Worm (Caenorhabditis elegans): ENCODE results near the gene Y32F6B.9.

The Y32F6B.9 gene

DNA sequence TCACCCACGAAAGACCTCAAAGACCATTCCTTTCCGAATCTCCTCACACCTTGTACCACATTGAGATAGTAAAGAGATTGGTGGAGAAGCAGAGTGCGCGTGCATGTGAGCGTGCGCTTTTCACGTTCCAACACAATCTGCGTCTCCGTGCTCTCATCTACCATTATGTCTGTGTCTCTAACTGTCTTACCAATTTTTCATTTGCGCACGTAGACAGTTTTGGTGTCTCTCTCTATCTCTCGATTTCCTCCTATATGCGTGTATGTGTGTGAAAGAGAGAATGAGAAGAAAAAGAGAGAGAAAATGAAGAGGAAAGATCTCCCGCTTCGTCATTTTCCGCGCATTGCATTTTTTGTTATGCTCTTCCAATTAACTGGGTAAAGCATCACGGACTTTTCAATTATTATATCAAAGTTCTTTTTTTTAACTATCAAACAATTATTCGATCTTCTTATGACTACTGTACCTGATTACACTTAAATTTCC is 11.8 kb upstream of the Y32F6B.9 start (continued):
- TF ChIP-seq egl-43 (GFP tag; IDR thresholded peaks at IDR 0.05), result no peak
- TF ChIP-seq lin-38 (GFP tag; IDR thresholded peaks at IDR 0.05), result peak; percentile 59
- TF ChIP-seq mxl-2 (GFP tag; conservative IDR thresholded peaks at IDR 0.05), result peak; percentile 73
- peak; percentile 89 for TF ChIP-seq nhr-10 (tag; optimal IDR thresholded peaks at IDR 0.05)
- TF ChIP-seq madf-9 (GFP tag; conservative IDR thresholded peaks at IDR 0.05), result 0 out of 2 replicates have a peak, but pooled peaks have one; percentile 13
- TF ChIP-seq madf-5 (GFP tag; IDR thresholded peaks at IDR 0.05), result no peak
- TF ChIP-seq mdt-29 (GFP tag; IDR thresholded peaks at IDR 0.05), result peak; percentile 77
- peak; percentile 14 for TF ChIP-seq egl-27 (tag; optimal IDR thresholded peaks at IDR 0.05)
- peak; percentile 6 for TF ChIP-seq pqm-1 (tag; optimal IDR thresholded peaks at IDR 0.05)
- TF ChIP-seq nhr-77 (tag; optimal IDR thresholded peaks at IDR 0.05), result peak; percentile 89
- peak; percentile 89 for TF ChIP-seq cey-2 (tag; optimal IDR thresholded peaks at IDR 0.05; ENCODE audit: borderline replicate concordance, insufficient read depth)
- TF ChIP-seq mep-1 (tag; optimal IDR thresholded peaks at IDR 0.05), result peak; percentile 96
- TF ChIP-seq unc-62 (GFP tag; optimal IDR thresholded peaks at IDR 0.05 in 1 of 2), result peak in 1 of 2 experiments; percentile 99
- TF ChIP-seq unc-62 (tag; optimal IDR thresholded peaks at IDR 0.05), result no peak
- TF ChIP-seq lsy-2 (tag; optimal IDR thresholded peaks at IDR 0.05), result peak; percentile 89 to 95
- peak; percentile 91 for TF ChIP-seq rbr-2 (tag; optimal IDR thresholded peaks at IDR 0.05)
- peak; percentile 78 for TF ChIP-seq nhr-102 (tag; optimal IDR thresholded peaks at IDR 0.05)
- peak; percentile 100 for TF ChIP-seq mdl-1 (tag; optimal IDR thresholded peaks at IDR 0.05)
- no peak for TF ChIP-seq Y5F2A.4 (GFP tag; optimal IDR thresholded peaks at IDR 0.05)

DNA sequence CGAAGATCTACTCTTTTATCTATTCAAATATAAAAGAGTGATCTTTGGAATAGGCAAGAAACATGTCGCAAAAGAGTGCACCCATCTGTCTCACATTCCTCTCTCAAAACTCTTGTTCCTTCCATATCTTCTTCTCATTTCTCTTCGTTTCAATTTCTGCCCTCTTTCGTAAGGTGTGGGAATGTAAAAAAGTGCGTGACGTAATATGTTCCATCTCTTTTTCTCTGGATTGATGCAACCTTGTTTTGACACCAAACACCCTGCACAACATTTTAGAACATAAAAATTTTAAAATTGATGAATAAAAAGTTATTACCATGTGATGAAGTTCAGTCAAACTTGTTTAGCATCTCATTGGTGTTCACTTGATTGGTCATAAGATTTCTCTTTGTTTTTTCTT is 11.4 kb upstream of the Y32F6B.9 start:
- TF ChIP-seq mes-2 (tag; optimal IDR thresholded peaks at IDR 0.05; ENCODE audit: poor library complexity, severe bottlenecking) (peak; percentile 2), ama-1 (optimal IDR thresholded peaks at IDR 0.05) (peak; percentile 58), rbr-2 (tag; optimal IDR thresholded peaks at IDR 0.05) (no peak), lir-3 (tag; optimal IDR thresholded peaks at IDR 0.05) (no peak), madf-9 (GFP tag; conservative IDR thresholded peaks at IDR 0.05) (no peak), snpc-1.2 (GFP tag; IDR thresholded peaks at IDR 0.05) (no peak), F49E8.2 (tag; optimal IDR thresholded peaks at IDR 0.05; ENCODE audit: borderline replicate concordance) (no peak), cey-2 (tag; optimal IDR thresholded peaks at IDR 0.05; ENCODE audit: borderline replicate concordance, insufficient read depth) (no peak), zip-2 (tag; optimal IDR thresholded peaks at IDR 0.05) (no peak), php-3 (GFP tag; IDR thresholded peaks at IDR 0.05) (no peak), dmd-8 (GFP tag; IDR thresholded peaks at IDR 0.05) (no peak), hlh-30 (tag; optimal IDR thresholded peaks at IDR 0.05; ENCODE audit: insufficient read depth) (peak; percentile 71), nhr-42 (GFP tag; IDR thresholded peaks at IDR 0.05) (no peak), tag-97 (GFP tag; IDR thresholded peaks at IDR 0.05) (no peak), madf-5 (GFP tag; IDR thresholded peaks at IDR 0.05) (no peak), nhr-237 (tag; optimal IDR thresholded peaks at IDR 0.05) (no peak), nhr-41 (GFP tag; IDR thresholded peaks at IDR 0.05) (no peak), ztf-11 (tag; optimal IDR thresholded peaks at IDR 0.05) (no peak), R02D3.7 (tag; optimal IDR thresholded peaks at IDR 0.05) (no peak), daf-16 (GFP tag; optimal IDR thresholded peaks at IDR 0.05) (no peak), daf-16 (tag; optimal IDR thresholded peaks at IDR 0.05) (peak; percentile 15)

DNA sequence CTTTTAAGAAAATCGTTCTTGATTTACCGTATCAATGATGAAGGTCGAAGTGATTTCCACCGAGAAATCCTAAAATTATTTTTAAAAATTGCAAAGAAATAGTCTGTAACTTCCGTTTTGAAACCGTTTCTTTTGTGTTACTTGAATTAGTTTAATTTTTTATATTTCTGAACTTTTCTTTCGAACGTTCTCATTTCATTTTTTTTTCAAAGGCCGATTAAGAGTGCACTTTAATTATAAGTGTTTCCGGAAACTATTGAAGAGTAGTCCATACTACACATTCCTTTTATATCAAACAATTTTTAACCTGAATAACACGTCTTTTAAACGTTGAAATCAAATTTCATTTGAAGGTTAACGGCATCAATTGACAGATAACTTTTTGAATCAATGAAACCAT is 10.8 kb upstream of the Y32F6B.9 start:
- no peak for TF ChIP-seq hmg-1.1 (GFP tag; IDR thresholded peaks at IDR 0.05)
- no peak for TF ChIP-seq set-16 (GFP tag; IDR thresholded peaks at IDR 0.05)
- TF ChIP-seq nhr-48 (tag; optimal IDR thresholded peaks at IDR 0.05), result no peak
- no peak for TF ChIP-seq hlh-11 (tag; optimal IDR thresholded peaks at IDR 0.05)
- TF ChIP-seq D1046.2 (GFP tag; IDR thresholded peaks at IDR 0.05), result no peak
- TF ChIP-seq fkh-10 (GFP tag; optimal IDR thresholded peaks at IDR 0.05), result no peak
- TF ChIP-seq nhr-111 (GFP tag; optimal IDR thresholded peaks at IDR 0.05), result no peak
- no peak for TF ChIP-seq zfp-3 (GFP tag; conservative IDR thresholded peaks at IDR 0.05)
- peak in 1 of 2 experiments; percentile 90 for TF ChIP-seq unc-62 (GFP tag; optimal IDR thresholded peaks at IDR 0.05 in 1 of 2)
- no peak for TF ChIP-seq unc-62 (tag; optimal IDR thresholded peaks at IDR 0.05)
- no peak for TF ChIP-seq nhr-11 (tag; optimal IDR thresholded peaks at IDR 0.05)
- TF ChIP-seq aha-1 (tag), result peak; percentile 13
- TF ChIP-seq Y75B8A.6 (GFP tag; IDR thresholded peaks at IDR 0.05), result no peak
- no peak for TF ChIP-seq Y5F2A.4 (GFP tag; optimal IDR thresholded peaks at IDR 0.05)
- no peak for TF ChIP-seq tag-97 (GFP tag; IDR thresholded peaks at IDR 0.05)
